Worm (Caenorhabditis elegans): ENCODE measurements around the gene tsr-1.

ce11 chrII:2417889-2418288 lies 55.3 kb downstream of the tsr-1 start, which contains the start of the genes F42G2.5 and F42G2.7:
- TF ChIP-seq him-1 (tag; optimal IDR thresholded peaks at IDR 0.05) (no peak), dao-5 (tag; optimal IDR thresholded peaks at IDR 0.05) (no peak)

Data from whole organism, L4/young adult.